Worm (Caenorhabditis elegans) whole organism, L2 larva: ENCODE measurements around the gene mom-2.

Experiments used
- C34F6.9 ChIP-seq: fragments of 150-350 bp; optimal IDR thresholded peaks from 2 replicates; lab custom pipeline; 2014; ENCODE audit warnings: missing biosample characterization, missing genetic modification characterization
- F13H6.1 ChIP-seq: sonication (generic microtip); optimal IDR thresholded peaks from 2 replicates; lab custom pipeline; 2016; ENCODE audit warnings: missing genetic modification characterization, missing compliant biosample characterization
- R02D3.7 ChIP-seq: fragments of 150-350 bp; optimal IDR thresholded peaks from 2 replicates; lab custom pipeline; 2014; ENCODE audit warnings: missing biosample characterization, missing genetic modification characterization
- Y55F3AM.14 ChIP-seq: fragments of 200-800 bp; sonication (Bioruptor generic); optimal IDR thresholded peaks from 2 replicates; lab custom pipeline; 2018; ENCODE audit warnings: mild to moderate bottlenecking, missing genetic modification characterization, missing compliant biosample characterization
- ZK546.5 ChIP-seq: sonication (generic microtip); optimal IDR thresholded peaks from 2 replicates; lab custom pipeline; 2017; ENCODE audit warnings: missing biosample characterization, missing genetic modification characterization
- alr-1 ChIP-seq: fragments of 150-350 bp; optimal IDR thresholded peaks from 2 replicates; lab custom pipeline; 2014; ENCODE audit warnings: missing biosample characterization, missing genetic modification characterization
- aly-2 ChIP-seq: fragments of 150-350 bp; optimal IDR thresholded peaks from 2 replicates; lab custom pipeline; 2014; ENCODE audit warnings: missing biosample characterization, missing genetic modification characterization
- ama-1 ChIP-seq: fragments of 150-350 bp; optimal IDR thresholded peaks from 2 replicates; lab custom pipeline; 2018; ENCODE audit warnings: inconsistent platforms
- blmp-1 ChIP-seq: sonication (generic microtip); optimal IDR thresholded peaks from 2 replicates; lab custom pipeline; 2017; ENCODE audit warnings: missing genetic modification characterization, mild to moderate bottlenecking, missing compliant biosample characterization, antibody characterized with exemption, moderate library complexity; ENCODE audit not compliant: insufficient read depth
- ceh-16 ChIP-seq: fragments of 150-350 bp; optimal IDR thresholded peaks from 2 replicates; lab custom pipeline; 2014; ENCODE audit warnings: missing biosample characterization, missing genetic modification characterization
- ceh-82 ChIP-seq: fragments of 150-350 bp; optimal IDR thresholded peaks from 2 replicates; lab custom pipeline; 2014; ENCODE audit warnings: missing biosample characterization, missing genetic modification characterization
- crh-2 ChIP-seq: sonication (generic microtip); optimal IDR thresholded peaks from 2 replicates; lab custom pipeline; 2017; ENCODE audit warnings: missing biosample characterization, missing genetic modification characterization
- dmd-4 ChIP-seq: sonication (generic microtip); optimal IDR thresholded peaks from 2 replicates; lab custom pipeline; 2017; ENCODE audit warnings: missing biosample characterization, missing genetic modification characterization
- egl-27 ChIP-seq: sonication (generic microtip); optimal IDR thresholded peaks from 3 replicates; lab custom pipeline; 2017; ENCODE audit warnings: missing biosample characterization, missing genetic modification reagents, missing genetic modification characterization
- elt-1 ChIP-seq: fragments of 150-350 bp; optimal IDR thresholded peaks from 2 replicates; lab custom pipeline; 2014; ENCODE audit warnings: missing biosample characterization, missing genetic modification characterization
- elt-3 ChIP-seq: sonication (generic microtip); optimal IDR thresholded peaks from 2 replicates; lab custom pipeline; 2017; ENCODE audit warnings: missing biosample characterization, missing genetic modification characterization
- fos-1 ChIP-seq: fragments of 150-350 bp; optimal IDR thresholded peaks from 2 replicates; lab custom pipeline; 2014; ENCODE audit warnings: missing biosample characterization, missing genetic modification characterization
- gmeb-1 ChIP-seq: fragments of 150-350 bp; optimal IDR thresholded peaks from 2 replicates; lab custom pipeline; 2014; ENCODE audit warnings: missing biosample characterization, missing genetic modification characterization
- lin-11 ChIP-seq: fragments of 150-350 bp; sonication (generic microtip); optimal IDR thresholded peaks from 2 replicates; lab custom pipeline; 2014; ENCODE audit warnings: missing biosample characterization, missing genetic modification characterization, inconsistent platforms, mixed read lengths
- lin-13 ChIP-seq: fragments of 150-350 bp; optimal IDR thresholded peaks from 2 replicates; lab custom pipeline; 2014; ENCODE audit warnings: missing biosample characterization, missing genetic modification reagents, missing genetic modification characterization
- lin-39 ChIP-seq: fragments of 150-350 bp; optimal IDR thresholded peaks from 2 replicates; lab custom pipeline; 2014; ENCODE audit warnings: missing biosample characterization, missing genetic modification reagents, missing genetic modification characterization
- lsy-2 ChIP-seq, 2 experiments: fragments of 150-350 bp in 1 of 2; sonication (generic microtip) in 1 of 2; optimal IDR thresholded peaks; 2 replicates each; lab custom pipeline; 2014 to 2017; ENCODE audit warnings: missing biosample characterization in 2 of 2, missing genetic modification characterization in 2 of 2
- mab-5 ChIP-seq: fragments of 150-350 bp; optimal IDR thresholded peaks from 2 replicates; lab custom pipeline; 2014; ENCODE audit warnings: missing biosample characterization, missing genetic modification characterization
- mbf-1 ChIP-seq: sonication (generic microtip); optimal IDR thresholded peaks from 2 replicates; lab custom pipeline; 2017; ENCODE audit warnings: missing biosample characterization, missing genetic modification characterization
- mdl-1 ChIP-seq, 2 experiments: fragments of 150-350 bp in 1 of 2; sonication (generic microtip) in 1 of 2; optimal IDR thresholded peaks; 2 replicates each; lab custom pipeline; 2017; ENCODE audit warnings: missing biosample characterization in 2 of 2, missing genetic modification characterization in 2 of 2
- nhr-10 ChIP-seq: sonication (generic microtip); optimal IDR thresholded peaks from 2 replicates; lab custom pipeline; 2017; ENCODE audit warnings: missing biosample characterization, missing genetic modification characterization
- nhr-11 ChIP-seq: fragments of 150-350 bp; optimal IDR thresholded peaks from 2 replicates; lab custom pipeline; 2014; ENCODE audit warnings: missing biosample characterization, missing genetic modification characterization
- nhr-12 ChIP-seq: fragments of 150-350 bp; optimal IDR thresholded peaks from 2 replicates; lab custom pipeline; 2014; ENCODE audit warnings: missing biosample characterization, missing genetic modification characterization
- nhr-129 ChIP-seq: fragments of 150-350 bp; optimal IDR thresholded peaks from 2 replicates; lab custom pipeline; 2014; ENCODE audit warnings: missing biosample characterization, missing genetic modification characterization
- nhr-21 ChIP-seq: fragments of 150-350 bp; optimal IDR thresholded peaks from 2 replicates; lab custom pipeline; 2014; ENCODE audit warnings: missing biosample characterization, missing genetic modification characterization
- nhr-23 ChIP-seq: fragments of 150-350 bp; optimal IDR thresholded peaks from 2 replicates; lab custom pipeline; 2014; ENCODE audit warnings: missing biosample characterization, missing genetic modification reagents, missing genetic modification characterization
- nhr-237 ChIP-seq: fragments of 150-350 bp; optimal IDR thresholded peaks from 2 replicates; lab custom pipeline; 2014; ENCODE audit warnings: missing biosample characterization, missing genetic modification characterization
- nhr-25 ChIP-seq: fragments of 150-350 bp; sonication (generic microtip); optimal IDR thresholded peaks from 3 replicates; lab custom pipeline; 2014; ENCODE audit warnings: missing biosample characterization, missing genetic modification characterization
- nhr-6 ChIP-seq: fragments of 150-350 bp; optimal IDR thresholded peaks from 2 replicates; lab custom pipeline; 2014; ENCODE audit warnings: missing biosample characterization, missing genetic modification characterization
- nhr-77 ChIP-seq: fragments of 150-350 bp; optimal IDR thresholded peaks from 2 replicates; lab custom pipeline; 2014; ENCODE audit warnings: missing biosample characterization, missing genetic modification characterization
- peb-1 ChIP-seq: fragments of 150-350 bp; optimal IDR thresholded peaks from 2 replicates; lab custom pipeline; 2014; ENCODE audit warnings: missing biosample characterization, missing genetic modification characterization
- sem-4 ChIP-seq: fragments of 150-350 bp; optimal IDR thresholded peaks from 2 replicates; lab custom pipeline; 2014; ENCODE audit warnings: missing biosample characterization, missing genetic modification reagents, missing genetic modification characterization
- skn-1 ChIP-seq: sonication (generic microtip); optimal IDR thresholded peaks from 2 replicates; lab custom pipeline; 2017; ENCODE audit warnings: missing biosample characterization, missing genetic modification characterization
- sma-3 ChIP-seq: sonication (generic microtip); optimal IDR thresholded peaks from 2 replicates; lab custom pipeline; 2016; ENCODE audit warnings: missing genetic modification reagents, missing genetic modification characterization, missing compliant biosample characterization
- sma-9 ChIP-seq, 2 experiments: fragments of 150-350 bp in 1 of 2; sonication (generic microtip) in 1 of 2; optimal IDR thresholded peaks; 2 replicates each; lab custom pipeline; 2014 to 2016; ENCODE audit warnings: missing genetic modification characterization in 2 of 2, mild to moderate bottlenecking in 1 of 2, missing biosample characterization in 1 of 2, missing compliant biosample characterization in 1 of 2, missing genetic modification reagents in 1 of 2, moderate library complexity in 1 of 2
- snpc-4 ChIP-seq: fragments of 150-350 bp; optimal IDR thresholded peaks from 2 replicates; lab custom pipeline; 2014; ENCODE audit warnings: missing biosample characterization, missing genetic modification characterization
- unc-39 ChIP-seq: fragments of 150-350 bp; optimal IDR thresholded peaks from 2 replicates; lab custom pipeline; 2014; ENCODE audit warnings: missing biosample characterization, missing genetic modification characterization
- unc-55 ChIP-seq: fragments of 150-350 bp; sonication (generic microtip); optimal IDR thresholded peaks from 3 replicates; lab custom pipeline; 2014; ENCODE audit warnings: missing biosample characterization, missing genetic modification reagents, missing genetic modification characterization
- unc-62 ChIP-seq: fragments of 150-350 bp; optimal IDR thresholded peaks from 2 replicates; lab custom pipeline; 2014; ENCODE audit warnings: missing biosample characterization, missing genetic modification reagents, missing genetic modification characterization
- zag-1 ChIP-seq: fragments of 150-350 bp; optimal IDR thresholded peaks from 2 replicates; lab custom pipeline; 2014; ENCODE audit warnings: missing biosample characterization, missing genetic modification characterization
- ztf-1 ChIP-seq: fragments of 200-800 bp; sonication (Bioruptor generic); conservative IDR thresholded peaks from 2 replicates; pipeline ENCODE4 v1.3.6; 2022; ENCODE audit warnings: missing genetic modification characterization, missing compliant biosample characterization
- ztf-11 ChIP-seq: sonication (generic microtip); optimal IDR thresholded peaks from 2 replicates; lab custom pipeline; 2017; ENCODE audit warnings: missing biosample characterization, missing genetic modification characterization
- ztf-4 ChIP-seq: fragments of 150-350 bp; optimal IDR thresholded peaks from 2 replicates; lab custom pipeline; 2014; ENCODE audit warnings: missing biosample characterization, missing genetic modification characterization

Gene mom-2

ce11 chrV:8348959-8349389 is 6.8 kb upstream of the mom-2 start:
- no peak for TF ChIP-seq ztf-11
- peak; percentile 62 for TF ChIP-seq ztf-4 (tag; lab: Kevin White, UChicago)
- no peak for TF ChIP-seq nhr-23 (tag; lab: Kevin White, UChicago)
- peak; percentile 74 for TF ChIP-seq egl-27 (tag; lab: Kevin White, UChicago)
- TF ChIP-seq lin-11 (tag; lab: Kevin White, UChicago) = no peak
- TF ChIP-seq ztf-1 (GFP tag; lab: Robert Waterston, UW) = no peak
- TF ChIP-seq peb-1 (tag; lab: Kevin White, UChicago) = no peak
- peak; percentile 29 for TF ChIP-seq sem-4 (tag; lab: Kevin White, UChicago)
- no peak for TF ChIP-seq elt-3 (tag; lab: Kevin White, UChicago)
- TF ChIP-seq nhr-11 (tag; lab: Kevin White, UChicago) = no peak
- TF ChIP-seq aly-2 (tag; lab: Kevin White, UChicago) = no peak
- TF ChIP-seq nhr-21 (tag; lab: Kevin White, UChicago) = peak; percentile 77
- TF ChIP-seq nhr-237 = peak; percentile 69
- peak; percentile 98 for TF ChIP-seq ama-1 (lab: Kevin White, UChicago)
- TF ChIP-seq nhr-25 (tag; lab: Kevin White, UChicago) = peak; percentile 56
- peak; percentile 21 for TF ChIP-seq blmp-1 (tag; lab: Kevin White, UChicago)
- TF ChIP-seq lin-13 (GFP tag; lab: Kevin White, UChicago) = peak; percentile 75
- no peak for TF ChIP-seq dmd-4 (tag; lab: Kevin White, UChicago)
- TF ChIP-seq alr-1 = no peak
- TF ChIP-seq mbf-1 = no peak
- TF ChIP-seq unc-39 (tag; lab: Kevin White, UChicago) = no peak
- TF ChIP-seq gmeb-1 = peak; percentile 88
- peak; percentile 73 for TF ChIP-seq Y55F3AM.14 (GFP tag; lab: Kevin White, UChicago)
- TF ChIP-seq nhr-77 = no peak
- TF ChIP-seq zag-1 (tag; lab: Kevin White, UChicago) = peak; percentile 46
- TF ChIP-seq mab-5 (tag; lab: Kevin White, UChicago) = peak; percentile 47
- peak; percentile 97 for TF ChIP-seq sma-9 (GFP tag; optimal IDR thresholded peaks at IDR 0.05; lab: Kevin White, UChicago)
- TF ChIP-seq sma-9 (tag; optimal IDR thresholded peaks at IDR 0.05; lab: Kevin White, UChicago) = no peak
- peak; percentile 99 for TF ChIP-seq snpc-4 (tag; lab: Kevin White, UChicago)
- no peak for TF ChIP-seq lin-39
- TF ChIP-seq nhr-129 (tag; lab: Kevin White, UChicago) = peak; percentile 64
- peak; percentile 56 for TF ChIP-seq nhr-10 (tag; lab: Kevin White, UChicago)
- TF ChIP-seq nhr-12 (tag; lab: Kevin White, UChicago) = no peak
- peak; percentile 89 for TF ChIP-seq F13H6.1
- TF ChIP-seq ZK546.5 = peak; percentile 13
- no peak for TF ChIP-seq C34F6.9 (tag; lab: Kevin White, UChicago)
- peak; percentile 36 for TF ChIP-seq R02D3.7
- TF ChIP-seq fos-1 (tag; lab: Kevin White, UChicago) = peak; percentile 84
- no peak for TF ChIP-seq elt-1 (tag; lab: Kevin White, UChicago)
- TF ChIP-seq ceh-16 = peak; percentile 47
- TF ChIP-seq lsy-2 (tag; optimal IDR thresholded peaks at IDR 0.05; lab: Kevin White, UChicago) = peak; percentile 56 to 82
- peak; percentile 89 for TF ChIP-seq crh-2 (tag; lab: Kevin White, UChicago)
- peak; percentile 30 for TF ChIP-seq unc-62 (GFP tag; lab: Kevin White, UChicago)
- no peak for TF ChIP-seq ceh-82
- peak; percentile 51 for TF ChIP-seq nhr-6 (tag; lab: Kevin White, UChicago)
- peak; percentile 94 for TF ChIP-seq sma-3 (GFP tag; lab: Kevin White, UChicago)
- TF ChIP-seq unc-55 (GFP tag; lab: Kevin White, UChicago) = peak; percentile 77
- peak in 1 of 2 experiments; percentile 27 for TF ChIP-seq mdl-1 (tag; optimal IDR thresholded peaks at IDR 0.05; lab: Kevin White, UChicago)
- TF ChIP-seq skn-1 = no peak
